ENCODE assay signal across 2 fruit fly cellular contexts in the genomic region with DNA sequence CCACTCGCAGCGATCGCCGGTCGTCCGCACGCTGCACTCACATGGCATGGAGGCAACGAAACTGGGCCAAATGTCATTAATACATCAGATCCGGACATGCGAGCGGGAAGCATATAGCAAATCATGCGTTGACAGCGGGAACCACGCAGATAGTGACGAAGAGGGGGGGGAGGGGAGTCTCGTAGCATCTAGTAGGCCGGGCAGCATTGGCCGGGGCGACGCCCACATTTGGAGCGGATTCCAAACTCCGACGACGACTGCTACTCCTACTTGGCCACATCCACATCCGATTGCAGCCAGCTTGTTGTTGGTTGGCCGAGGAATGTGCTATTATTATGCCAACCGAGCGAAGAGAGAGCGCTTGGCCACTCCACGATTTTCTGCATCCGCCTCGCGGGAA.
TF ChIP-seq lines count a peak whose summit lies in the region.

No protein-coding gene starts in this region.

- TF ChIP-seq CTCF in whole organism, embryonic (GFP tag; optimal IDR thresholded peaks at IDR 0.05; lab: Kevin White, UChicago): no peak

TF ChIP-seq in whole organism, embryonic, 481 proteins besides CTCF, POLR2A, EP300 and RAD21:
- peak; percentile 71 for TF ChIP-seq sr (GFP tag; IDR thresholded peaks at IDR 0.05; lab: Robert Waterston, UW)
- TF ChIP-seq CG7987 (GFP tag; optimal IDR thresholded peaks at IDR 0.05; lab: Kevin White, UChicago): peak; percentile 15
- TF ChIP-seq MBD-R2 (GFP tag; IDR thresholded peaks at IDR 0.05; lab: Robert Waterston, UW): no peak
- TF ChIP-seq crol (GFP tag; IDR thresholded peaks at IDR 0.05; lab: Robert Waterston, UW): peak; percentile 73
- TF ChIP-seq CG31224 (GFP tag; IDR thresholded peaks at IDR 0.05; lab: Robert Waterston, UW): no peak
- TF ChIP-seq CG2889 (GFP tag; IDR thresholded peaks at IDR 0.05; lab: Robert Waterston, UW): 0 out of 3 replicates have a peak, but pooled peaks have one; percentile 12
- TF ChIP-seq Med (GFP tag; lab: Kevin White, UChicago): peak; percentile 55
- no peak for TF ChIP-seq Six4 (GFP tag; optimal IDR thresholded peaks at IDR 0.05; lab: Kevin White, UChicago)

TF ChIP-seq in whole organism, pupa, 21 proteins besides CTCF, POLR2A, EP300 and RAD21:
- no peak for TF ChIP-seq CG14655 (GFP tag; optimal IDR thresholded peaks at IDR 0.05; lab: Kevin White, UChicago)
- TF ChIP-seq Ets98B (GFP tag; IDR thresholded peaks at IDR 0.05; lab: Robert Waterston, UW): peak; percentile 13; the same call in 1 of the 2 replicates
- TF ChIP-seq CG13204 (GFP tag; optimal IDR thresholded peaks at IDR 0.05; lab: Kevin White, UChicago): no peak
